Worm (Caenorhabditis elegans) whole organism, late embryonic: ENCODE data around the gene vhl-1.

Source experiments
- C38D4.7 ChIP-seq: fragments of 200-800 bp; sonication (Bioruptor generic); optimal IDR thresholded peaks from 2 replicates; lab custom pipeline; 2018; ENCODE audit warnings: mild to moderate bottlenecking, missing genetic modification characterization, moderate library complexity, missing compliant biosample characterization
- F13H6.1 ChIP-seq: sonication (generic microtip); optimal IDR thresholded peaks from 2 replicates; lab custom pipeline; 2016; ENCODE audit warnings: missing genetic modification characterization, missing compliant biosample characterization
- K02D7.2 ChIP-seq: sonication (generic microtip); optimal IDR thresholded peaks from 2 replicates; lab custom pipeline; 2017; ENCODE audit warnings: mild to moderate bottlenecking, missing genetic modification characterization, missing compliant biosample characterization
- Y22D7AL.16 ChIP-seq: sonication (generic microtip); optimal IDR thresholded peaks from 2 replicates; lab custom pipeline; 2016; ENCODE audit warnings: missing genetic modification characterization, missing compliant biosample characterization
- ahr-1 ChIP-seq: sonication (generic microtip); optimal IDR thresholded peaks from 2 replicates; lab custom pipeline; 2016; ENCODE audit warnings: missing genetic modification characterization, missing compliant biosample characterization
- ama-1 ChIP-seq: fragments of 150-350 bp; optimal IDR thresholded peaks from 2 replicates; lab custom pipeline; 2014
- ceh-19 ChIP-seq: fragments of 200-800 bp; sonication (Bioruptor generic); optimal IDR thresholded peaks from 2 replicates; lab custom pipeline; 2018; ENCODE audit warnings: mild to moderate bottlenecking, missing genetic modification characterization, missing compliant biosample characterization
- ceh-2 ChIP-seq: sonication (generic microtip); optimal IDR thresholded peaks from 2 replicates; lab custom pipeline; 2016; ENCODE audit warnings: missing genotype, missing genetic modification characterization, missing compliant biosample characterization
- ceh-30 ChIP-seq: fragments of 150-350 bp; optimal IDR thresholded peaks from 2 replicates; lab custom pipeline; 2014; ENCODE audit warnings: missing biosample characterization, missing genetic modification characterization
- ceh-34 ChIP-seq: sonication (generic microtip); optimal IDR thresholded peaks from 2 replicates; lab custom pipeline; 2016; ENCODE audit warnings: mild to moderate bottlenecking, missing genetic modification characterization, missing compliant biosample characterization
- ceh-45 ChIP-seq: fragments of 200-800 bp; sonication (Bioruptor generic); IDR thresholded peaks from 2 replicates; pipeline ENCODE4 v1.3.6; 2022; ENCODE audit warnings: missing genetic modification reagents, missing genetic modification characterization, missing compliant biosample characterization
- ceh-6 ChIP-seq: fragments of 200-800 bp; sonication (Bioruptor generic); optimal IDR thresholded peaks from 2 replicates; lab custom pipeline; 2018; ENCODE audit warnings: mild to moderate bottlenecking, missing genetic modification characterization, missing compliant biosample characterization
- ceh-9 ChIP-seq: sonication (generic microtip); optimal IDR thresholded peaks from 2 replicates; lab custom pipeline; 2016; ENCODE audit warnings: mild to moderate bottlenecking, missing genetic modification characterization, inconsistent platforms, missing compliant biosample characterization
- che-1 ChIP-seq: sonication (generic microtip); optimal IDR thresholded peaks from 2 replicates; lab custom pipeline; 2016; ENCODE audit warnings: mild to moderate bottlenecking, missing genetic modification characterization, missing compliant biosample characterization
- eyg-1 ChIP-seq: sonication (generic microtip); optimal IDR thresholded peaks from 2 replicates; lab custom pipeline; 2016; ENCODE audit warnings: missing genotype, missing genetic modification characterization, missing compliant biosample characterization
- fkh-10 ChIP-seq: fragments of 150-350 bp; optimal IDR thresholded peaks from 2 replicates; lab custom pipeline; 2014; ENCODE audit warnings: missing biosample characterization, missing genetic modification reagents, missing genetic modification characterization
- fkh-6 ChIP-seq: sonication (generic microtip); optimal IDR thresholded peaks from 2 replicates; lab custom pipeline; 2016; ENCODE audit warnings: missing genetic modification characterization, missing compliant biosample characterization
- hlh-6 ChIP-seq: sonication (generic microtip); optimal IDR thresholded peaks from 2 replicates; lab custom pipeline; 2016; ENCODE audit warnings: missing genotype, missing genetic modification characterization, missing compliant biosample characterization
- hlh-8 ChIP-seq: sonication (generic microtip); optimal IDR thresholded peaks from 2 replicates; lab custom pipeline; 2016; ENCODE audit warnings: missing genotype, missing genetic modification characterization, missing compliant biosample characterization
- lim-6 ChIP-seq: sonication (generic microtip); optimal IDR thresholded peaks from 2 replicates; lab custom pipeline; 2016; ENCODE audit warnings: missing genetic modification characterization, missing compliant biosample characterization
- lin-11 ChIP-seq: fragments of 200-800 bp; sonication (Bioruptor generic); optimal IDR thresholded peaks from 2 replicates; lab custom pipeline; 2018; ENCODE audit warnings: mild to moderate bottlenecking, missing genetic modification characterization, missing compliant biosample characterization
- madf-2 ChIP-seq: sonication (generic microtip); optimal IDR thresholded peaks from 2 replicates; lab custom pipeline; 2017; ENCODE audit warnings: missing genetic modification characterization, missing compliant biosample characterization
- nfya-1 ChIP-seq: sonication (generic microtip); optimal IDR thresholded peaks from 2 replicates; lab custom pipeline; 2017; ENCODE audit warnings: missing genetic modification characterization, mild to moderate bottlenecking, missing compliant biosample characterization, antibody characterized with exemption, moderate library complexity
- nhr-11 ChIP-seq: fragments of 150-350 bp; optimal IDR thresholded peaks from 2 replicates; lab custom pipeline; 2014; ENCODE audit warnings: missing biosample characterization, missing genetic modification characterization
- nhr-232 ChIP-seq: sonication (generic microtip); optimal IDR thresholded peaks from 2 replicates; lab custom pipeline; 2016; ENCODE audit warnings: missing genetic modification characterization, missing compliant biosample characterization
- npax-4 ChIP-seq: sonication (generic microtip); optimal IDR thresholded peaks from 2 replicates; lab custom pipeline; 2016; ENCODE audit warnings: missing genetic modification characterization, missing compliant biosample characterization
- pag-3 ChIP-seq: sonication (generic microtip); optimal IDR thresholded peaks from 2 replicates; lab custom pipeline; 2016; ENCODE audit warnings: missing compliant biosample characterization, missing genetic modification characterization, borderline replicate concordance
- pat-9 ChIP-seq: fragments of 200-800 bp; sonication (Bioruptor generic); optimal IDR thresholded peaks from 2 replicates; lab custom pipeline; 2018; ENCODE audit warnings: mild to moderate bottlenecking, missing genetic modification characterization, moderate library complexity, missing compliant biosample characterization
- pax-1 ChIP-seq: fragments of 150-350 bp; optimal IDR thresholded peaks from 2 replicates; lab custom pipeline; 2014; ENCODE audit warnings: missing biosample characterization, missing genetic modification characterization
- pha-4 ChIP-seq: fragments of 150-350 bp; optimal IDR thresholded peaks from 2 replicates; lab custom pipeline; 2018; ENCODE audit warnings: missing biosample characterization, missing genetic modification reagents, missing genetic modification characterization
- pros-1 ChIP-seq: fragments of 150-350 bp; optimal IDR thresholded peaks from 2 replicates; lab custom pipeline; 2014; ENCODE audit warnings: missing biosample characterization, missing genetic modification reagents, missing genetic modification characterization
- ref-2 ChIP-seq: sonication (generic microtip); optimal IDR thresholded peaks from 2 replicates; lab custom pipeline; 2016; ENCODE audit warnings: missing genetic modification characterization, missing compliant biosample characterization
- sdc-2 ChIP-seq: sonication (generic microtip); optimal IDR thresholded peaks from 2 replicates; lab custom pipeline; 2016; ENCODE audit warnings: missing genotype, missing genetic modification characterization, missing compliant biosample characterization
- sox-2 ChIP-seq: fragments of 200-800 bp; sonication (Bioruptor generic); IDR thresholded peaks from 2 replicates; pipeline ENCODE4 v1.3.6; 2022; ENCODE audit warnings: missing genetic modification reagents, missing genetic modification characterization, missing compliant biosample characterization
- syd-9 ChIP-seq: sonication (generic microtip); optimal IDR thresholded peaks from 2 replicates; lab custom pipeline; 2016; ENCODE audit warnings: mild to moderate bottlenecking, missing genetic modification characterization, moderate library complexity, missing compliant biosample characterization
- tbx-7 ChIP-seq: sonication (generic microtip); optimal IDR thresholded peaks from 2 replicates; lab custom pipeline; 2016; ENCODE audit warnings: missing genotype, missing genetic modification characterization, missing compliant biosample characterization
- unc-55 ChIP-seq: sonication (generic microtip); optimal IDR thresholded peaks from 2 replicates; lab custom pipeline; 2017; ENCODE audit warnings: missing biosample characterization, missing genetic modification reagents, missing genetic modification characterization
- zip-5 ChIP-seq: sonication (generic microtip); optimal IDR thresholded peaks from 2 replicates; lab custom pipeline; 2016; ENCODE audit warnings: missing genetic modification characterization, missing compliant biosample characterization
- ztf-16 ChIP-seq: sonication (generic microtip); optimal IDR thresholded peaks from 2 replicates; lab custom pipeline; 2017; ENCODE audit warnings: missing genetic modification characterization, missing compliant biosample characterization

Gene vhl-1

DNA sequence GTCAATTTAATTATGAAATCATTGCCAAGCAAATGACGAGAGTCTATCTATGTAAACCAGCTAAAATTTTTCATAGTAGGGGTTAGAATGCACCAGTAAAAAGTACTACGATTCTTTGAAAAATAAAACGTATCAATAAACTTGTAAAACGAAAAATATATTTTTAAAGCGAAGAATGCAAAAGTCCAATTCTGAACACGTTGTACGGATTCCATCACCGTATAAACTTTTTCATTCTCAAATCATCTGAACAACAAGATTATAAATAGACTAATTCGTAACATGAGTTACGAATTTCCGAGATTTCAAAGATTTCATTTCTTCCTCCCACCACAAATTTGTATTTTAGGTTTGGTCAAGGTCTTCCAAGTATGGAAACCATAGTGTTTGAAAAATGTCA lies 9.6 kb downstream of the vhl-1 start, which contains the start of gene nlp-57:
TSS of gene nlp-57 (plus strand) at position 301 of the 400 bp plus-strand sequence.
- TF ChIP-seq ceh-9 (tag; lab: Kevin White, UChicago) (no peak), pat-9 (tag; lab: Kevin White, UChicago) (no peak), sox-2 (GFP tag; lab: Robert Waterston, UW) (no peak), ceh-6 (GFP tag; lab: Kevin White, UChicago) (no peak), lim-6 (tag; lab: Kevin White, UChicago) (no peak), F13H6.1 (tag; lab: Kevin White, UChicago) (no peak), tbx-7 (tag; lab: Kevin White, UChicago) (no peak), C38D4.7 (GFP tag; lab: Kevin White, UChicago) (no peak), zip-5 (no peak), K02D7.2 (tag; lab: Kevin White, UChicago) (no peak), unc-55 (no peak), lin-11 (no peak), ceh-2 (no peak)

DNA sequence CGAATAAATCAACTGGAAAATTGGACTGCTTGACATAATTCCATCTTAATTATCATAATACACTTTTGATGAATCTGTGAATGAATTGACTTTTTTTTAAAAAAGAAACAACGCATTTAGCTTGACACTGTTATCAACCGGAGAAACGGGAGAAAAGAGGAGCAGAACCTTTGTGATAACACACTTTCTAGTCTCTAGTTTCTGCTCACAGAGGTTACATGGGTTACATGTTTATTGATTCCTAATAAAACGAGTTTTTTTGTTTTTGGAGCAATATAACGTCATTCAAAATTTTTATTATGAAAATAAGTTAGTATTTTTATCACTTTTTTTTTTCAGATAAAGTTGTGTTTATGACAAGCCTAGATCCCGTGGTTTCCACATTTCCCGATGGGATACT lies 10.8 kb downstream of the vhl-1 start, which contains the start of gene hizr-1:
TSS of gene hizr-1 (plus strand) at position 340 of the 400 bp plus-strand sequence.
- TF ChIP-seq fkh-6 (tag; lab: Kevin White, UChicago) (no peak), eyg-1 (tag; lab: Kevin White, UChicago) (no peak), ceh-9 (tag; lab: Kevin White, UChicago) (no peak), hlh-8 (tag; lab: Kevin White, UChicago) (no peak), ceh-34 (tag; lab: Kevin White, UChicago) (no peak), hlh-6 (tag; lab: Kevin White, UChicago) (no peak), lin-11 (no peak), pros-1 (tag; lab: Kevin White, UChicago) (no peak), fkh-10 (GFP tag; lab: Kevin White, UChicago) (no peak), npax-4 (tag; lab: Kevin White, UChicago) (no peak), ztf-16 (no peak), C38D4.7 (GFP tag; lab: Kevin White, UChicago) (no peak), che-1 (tag; lab: Kevin White, UChicago) (no peak), pha-4 (tag; lab: Kevin White, UChicago) (no peak), tbx-7 (tag; lab: Kevin White, UChicago) (no peak), zip-5 (no peak), ceh-19 (GFP tag; lab: Kevin White, UChicago) (no peak), madf-2 (no peak)

DNA sequence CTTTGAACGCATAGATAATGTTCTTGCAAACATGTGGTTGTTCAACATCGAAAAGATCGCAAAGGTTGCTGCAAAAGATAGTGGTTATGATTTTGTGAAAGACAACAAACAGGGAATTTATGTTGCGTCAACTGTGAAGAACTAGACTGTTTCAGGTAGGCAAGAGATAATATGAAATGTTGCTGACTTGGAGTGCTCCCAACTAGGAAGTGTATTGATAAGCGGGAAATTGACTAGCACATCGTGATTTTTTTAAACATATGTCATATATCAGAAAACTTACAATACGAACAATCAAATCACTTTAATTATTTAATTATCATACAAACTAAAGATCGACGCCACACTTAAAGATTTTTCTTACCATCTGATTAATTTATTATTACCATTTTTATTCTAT lies 16.1 kb downstream of the vhl-1 start:
- TF ChIP-seq pag-3 (tag; lab: Kevin White, UChicago) = no peak
- no peak for TF ChIP-seq sox-2 (GFP tag; lab: Robert Waterston, UW)
- no peak for TF ChIP-seq ama-1
- TF ChIP-seq ceh-45 (GFP tag; lab: Robert Waterston, UW) = no peak
- no peak for TF ChIP-seq C38D4.7 (GFP tag; lab: Kevin White, UChicago)
- TF ChIP-seq nhr-232 (tag; lab: Kevin White, UChicago) = no peak
- no peak for TF ChIP-seq Y22D7AL.16

DNA sequence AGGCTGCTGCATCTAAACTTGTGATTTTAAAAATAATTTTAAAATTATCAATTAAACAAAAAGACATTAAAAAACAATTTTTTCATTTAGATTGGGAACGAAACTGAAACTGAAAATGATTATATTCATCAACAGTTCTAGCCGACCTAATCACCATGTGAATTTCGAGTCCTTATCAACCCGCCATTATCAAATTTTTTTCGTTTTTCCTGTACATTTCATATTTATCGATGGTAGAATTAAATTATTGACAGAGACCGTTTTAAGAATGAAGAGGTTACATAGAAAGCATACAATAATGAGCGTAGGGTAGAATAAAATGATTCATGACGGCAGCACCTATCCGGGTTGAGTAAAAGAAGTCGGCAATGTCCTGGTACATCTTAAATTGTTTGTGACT lies 17.1 kb downstream of the vhl-1 start, which contains the start of gene asm-2:
TSS of gene asm-2 (minus strand) at position 12 of the 400 bp plus-strand sequence.
- TF ChIP-seq ref-2 (tag; lab: Kevin White, UChicago) = no peak
- no peak for TF ChIP-seq zip-5
- TF ChIP-seq fkh-10 (GFP tag; lab: Kevin White, UChicago) = no peak
- no peak for TF ChIP-seq ahr-1 (tag; lab: Kevin White, UChicago)
- no peak for TF ChIP-seq pax-1 (tag; lab: Kevin White, UChicago)
- TF ChIP-seq nhr-11 (tag; lab: Kevin White, UChicago) = no peak
- no peak for TF ChIP-seq nfya-1 (tag; lab: Kevin White, UChicago)
- TF ChIP-seq C38D4.7 (GFP tag; lab: Kevin White, UChicago) = no peak
- no peak for TF ChIP-seq syd-9
- no peak for TF ChIP-seq ceh-30 (tag; lab: Kevin White, UChicago)
- TF ChIP-seq sdc-2 (tag; lab: Kevin White, UChicago) = no peak
- TF ChIP-seq unc-55 = no peak
